Fruit fly (Drosophila melanogaster) whole organism, embryonic: ENCODE data around the gene CG7352.
A peak's percentile ranks its signal among the peaks of the same experiment; 100 is the strongest.

Experiments
- Awh ChIP-seq: fragments of 200-800 bp; sonication (Bioruptor generic); IDR thresholded peaks from 2 replicates; pipeline ENCODE4, ENCODE4 v1.3.6; 2022; ENCODE audit warnings: missing biosample characterization, missing genetic modification characterization
- CG10565 ChIP-seq: fragments of 200-800 bp; sonication (Bioruptor generic); optimal IDR thresholded peaks from 3 replicates; lab custom pipeline; 2016; ENCODE audit warnings: missing biosample characterization, mild to moderate bottlenecking, missing genetic modification characterization
- CG12219 ChIP-seq: fragments of 200-800 bp; sonication (Bioruptor generic); optimal IDR thresholded peaks from 3 replicates; lab custom pipeline; 2018; ENCODE audit warnings: missing biosample characterization, mild to moderate bottlenecking, missing genetic modification characterization
- CG12744 ChIP-seq: fragments of 200-800 bp; sonication (Bioruptor generic); optimal IDR thresholded peaks from 2 replicates; lab custom pipeline; 2016; ENCODE audit warnings: missing biosample characterization, missing genetic modification characterization
- CG12942 ChIP-seq: fragments of 200-800 bp; sonication (Bioruptor generic); optimal IDR thresholded peaks from 3 replicates; lab custom pipeline; 2016; ENCODE audit warnings: missing biosample characterization, missing genetic modification characterization
- CG13123 ChIP-seq: fragments of 200-800 bp; sonication (Bioruptor generic); optimal IDR thresholded peaks from 2 replicates; lab custom pipeline; 2016; ENCODE audit warnings: missing biosample characterization, missing genetic modification characterization
- CG14710 ChIP-seq: fragments of 200-800 bp; sonication (Bioruptor generic); optimal IDR thresholded peaks from 3 replicates; lab custom pipeline; 2019; ENCODE audit warnings: missing biosample characterization, mild to moderate bottlenecking, missing genetic modification characterization, moderate library complexity
- CG16779 ChIP-seq: fragments of 200-800 bp; sonication (Bioruptor generic); IDR thresholded peaks from 2 replicates; pipeline ENCODE4 v1.3.6; 2022; ENCODE audit warnings: missing biosample characterization, missing genetic modification characterization
- CG3065 ChIP-seq: fragments of 200-800 bp; sonication (Bioruptor generic); optimal IDR thresholded peaks from 2 replicates; lab custom pipeline; 2016; ENCODE audit warnings: missing biosample characterization, missing genetic modification characterization
- CG3407 ChIP-seq: fragments of 200-800 bp; sonication (Bioruptor generic); optimal IDR thresholded peaks from 2 replicates; lab custom pipeline; 2018; ENCODE audit warnings: missing biosample characterization, mild to moderate bottlenecking, missing genetic modification characterization
- CG34422 ChIP-seq: fragments of 200-800 bp; sonication (Bioruptor generic); IDR thresholded peaks from 3 replicates; pipeline ENCODE4 v1.3.6; 2022; ENCODE audit warnings: missing biosample characterization, missing genetic modification characterization
- CG3847 ChIP-seq: fragments of 200-800 bp; sonication (Bioruptor generic); IDR thresholded peaks from 2 replicates; pipeline ENCODE4 v1.3.6; 2022; ENCODE audit warnings: missing biosample characterization, missing genetic modification characterization
- CG4404 ChIP-seq: fragments of 200-800 bp; sonication (Bioruptor generic); IDR thresholded peaks from 2 replicates; pipeline ENCODE4 v1.3.6; 2022; ENCODE audit warnings: missing biosample characterization, missing genetic modification characterization
- CG4730 ChIP-seq: fragments of 200-800 bp; sonication (Bioruptor generic); IDR thresholded peaks from 2 replicates; pipeline ENCODE4 v1.3.6; 2022; ENCODE audit warnings: missing biosample characterization, missing genetic modification characterization
- CG6272 ChIP-seq: fragments of 200-800 bp; sonication (Bioruptor generic); IDR thresholded peaks from 2 replicates; pipeline ENCODE4 v1.3.6; 2022; ENCODE audit warnings: missing biosample characterization, missing genetic modification characterization
- CG7556 ChIP-seq: fragments of 200-800 bp; sonication (Bioruptor generic); optimal IDR thresholded peaks from 2 replicates; lab custom pipeline; 2017; ENCODE audit warnings: missing biosample characterization, mild to moderate bottlenecking, missing genetic modification characterization
- CG9215 ChIP-seq: fragments of 200-800 bp; sonication (Bioruptor generic); IDR thresholded peaks from 2 replicates; pipeline ENCODE4 v1.3.6; 2022; ENCODE audit warnings: missing biosample characterization, missing genetic modification characterization
- D ChIP-seq, 2 experiments: fragments of 200-800 bp in 1 of 2; fragments of >200 bp in 1 of 2; sonication (Bioruptor generic) in 1 of 2; optimal IDR thresholded peaks; 2 replicates in 1 of 2; 3 replicates in 1 of 2; lab custom pipeline; 2017; ENCODE audit warnings: mild to moderate bottlenecking in 1 of 2, missing biosample characterization in 1 of 2, missing genetic modification characterization in 1 of 2, missing genetic modification reagents in 1 of 2
- Dref ChIP-seq: fragments of 200-800 bp; sonication (Bioruptor generic); IDR thresholded peaks from 2 replicates; pipeline ENCODE4 v1.3.6; 2022; ENCODE audit warnings: missing biosample characterization, missing genetic modification characterization
- ERR ChIP-seq: fragments of 200-800 bp; sonication (Bioruptor generic); optimal IDR thresholded peaks from 2 replicates; lab custom pipeline; 2016; ENCODE audit warnings: missing biosample characterization, missing genetic modification characterization
- Gsc ChIP-seq: fragments of 200-800 bp; sonication (Bioruptor generic); IDR thresholded peaks from 2 replicates; pipeline ENCODE4 v1.3.6; 2022; ENCODE audit warnings: missing biosample characterization, missing genetic modification characterization
- HLH4C ChIP-seq: fragments of 200-800 bp; sonication (Bioruptor generic); IDR thresholded peaks from 3 replicates; pipeline ENCODE4 v1.3.6; 2022; ENCODE audit warnings: missing biosample characterization, missing genetic modification characterization; ENCODE audit not compliant: partially characterized antibody
- HmgD ChIP-seq: fragments of 200-800 bp; sonication (Bioruptor generic); optimal IDR thresholded peaks from 3 replicates; lab custom pipeline; 2016; ENCODE audit warnings: missing biosample characterization, missing genetic modification characterization
- Hmx ChIP-seq: fragments of 200-800 bp; sonication (Bioruptor generic); optimal IDR thresholded peaks from 2 replicates; lab custom pipeline; 2016; ENCODE audit warnings: missing biosample characterization, missing genetic modification characterization
- NFAT ChIP-seq: fragments of 200-800 bp; sonication (Bioruptor generic); IDR thresholded peaks from 2 replicates; pipeline ENCODE4 v1.3.6; 2022; ENCODE audit warnings: missing biosample characterization, missing genetic modification characterization
- NfI ChIP-seq: fragments of 200-800 bp; sonication (Bioruptor generic); optimal IDR thresholded peaks from 3 replicates; lab custom pipeline; 2018; ENCODE audit warnings: missing biosample characterization, mild to moderate bottlenecking, missing genetic modification characterization, moderate library complexity
- ara ChIP-seq: fragments of 200-800 bp; sonication (Bioruptor generic); IDR thresholded peaks from 2 replicates; pipeline ENCODE4 v1.3.6; 2022; ENCODE audit warnings: missing biosample characterization, missing genetic modification characterization
- bbx ChIP-seq: fragments of 200-800 bp; sonication (Bioruptor generic); IDR thresholded peaks from 2 replicates; pipeline ENCODE4 v1.3.6; 2022; ENCODE audit warnings: missing biosample characterization, missing genetic modification characterization; ENCODE audit not compliant: partially characterized antibody
- bigmax ChIP-seq: fragments of 200-800 bp; sonication (Bioruptor generic); optimal IDR thresholded peaks from 2 replicates; lab custom pipeline; 2018; ENCODE audit warnings: missing biosample characterization, mild to moderate bottlenecking, missing genetic modification characterization
- br ChIP-seq: fragments of >200 bp; optimal IDR thresholded peaks from 2 replicates; lab custom pipeline; 2017
- chif ChIP-seq, 2 experiments: fragments of 200-800 bp; sonication (Bioruptor generic); optimal IDR thresholded peaks; 3 replicates each; lab custom pipeline; 2016; ENCODE audit warnings: missing biosample characterization in 2 of 2, missing genetic modification characterization in 2 of 2
- danr ChIP-seq: fragments of 200-800 bp; sonication (Bioruptor generic); IDR thresholded peaks from 2 replicates; pipeline ENCODE4 v1.3.6; 2022; ENCODE audit warnings: missing biosample characterization, missing genetic modification characterization
- dm ChIP-seq: fragments of 200-800 bp; sonication (Bioruptor generic); optimal IDR thresholded peaks from 3 replicates; lab custom pipeline; 2016; ENCODE audit warnings: missing biosample characterization, missing genetic modification characterization
- dpn ChIP-seq, 2 experiments: fragments of 200-800 bp; sonication (Bioruptor generic); optimal IDR thresholded peaks; 3 replicates each; lab custom pipeline; 2016; ENCODE audit warnings: missing biosample characterization in 2 of 2, missing genetic modification characterization in 2 of 2
- esg ChIP-seq: fragments of 200-800 bp; sonication (Bioruptor generic); conservative IDR thresholded peaks from 2 replicates; pipeline ENCODE4 v1.3.6; 2022; ENCODE audit warnings: missing biosample characterization, missing genetic modification characterization
- fru ChIP-seq: fragments of >200 bp; optimal IDR thresholded peaks from 2 replicates; lab custom pipeline; 2017
- gce ChIP-seq: fragments of 200-800 bp; sonication (Bioruptor generic); IDR thresholded peaks from 3 replicates; pipeline ENCODE4 v1.3.6; 2022; ENCODE audit warnings: missing biosample characterization, missing genetic modification characterization
- grn ChIP-seq: fragments of 200-800 bp; sonication (Bioruptor generic); optimal IDR thresholded peaks from 3 replicates; lab custom pipeline; 2017; ENCODE audit warnings: missing biosample characterization, missing genetic modification characterization
- ham ChIP-seq: fragments of 200-800 bp; sonication (Bioruptor generic); IDR thresholded peaks from 2 replicates; pipeline ENCODE4 v1.3.6; 2022; ENCODE audit warnings: missing biosample characterization, missing genetic modification characterization
- kay ChIP-seq: fragments of 200-800 bp; sonication (Bioruptor generic); optimal IDR thresholded peaks from 2 replicates; lab custom pipeline; 2016; ENCODE audit warnings: missing biosample characterization, missing genetic modification characterization
- kni ChIP-seq: fragments of 200-800 bp; sonication (Bioruptor generic); optimal IDR thresholded peaks from 3 replicates; lab custom pipeline; 2017; ENCODE audit warnings: mild to moderate bottlenecking, missing biosample characterization, missing genetic modification reagents, missing genetic modification characterization
- lilli ChIP-seq: fragments of 200-800 bp; sonication (Bioruptor generic); optimal IDR thresholded peaks from 3 replicates; lab custom pipeline; 2016; ENCODE audit warnings: missing biosample characterization, missing genetic modification characterization
- pan ChIP-seq, 4 experiments: fragments of >200 bp in 3 of 4; fragments of 200-800 bp in 1 of 4; sonication (Bioruptor generic) in 1 of 4; optimal IDR thresholded peaks in 3 of 4; IDR thresholded peaks in 1 of 4; 2 replicates each; pipeline versions ENCODE4 v1.3.6 to Lab custom; 2017 to 2022; ENCODE audit warnings: missing biosample characterization in 2 of 4, missing genetic modification characterization in 2 of 4, mixed read lengths in 1 of 4
- pita ChIP-seq: fragments of 200-800 bp; sonication (Bioruptor generic); optimal IDR thresholded peaks from 2 replicates; lab custom pipeline; 2017; ENCODE audit warnings: missing biosample characterization, mild to moderate bottlenecking, missing genetic modification characterization
- pnt ChIP-seq: fragments of 200-800 bp; sonication (Bioruptor generic); optimal IDR thresholded peaks from 3 replicates; lab custom pipeline; 2016; ENCODE audit warnings: missing biosample characterization, missing genetic modification characterization
- pum ChIP-seq: fragments of 200-800 bp; sonication (Bioruptor generic); optimal IDR thresholded peaks from 2 replicates; lab custom pipeline; 2016; ENCODE audit warnings: missing biosample characterization, missing genetic modification characterization
- run ChIP-seq: fragments of 200-800 bp; sonication (Bioruptor generic); optimal IDR thresholded peaks from 3 replicates; lab custom pipeline; 2018; ENCODE audit warnings: missing biosample characterization, mild to moderate bottlenecking, missing genetic modification characterization
- sd ChIP-seq: fragments of 200-800 bp; sonication (Bioruptor generic); optimal IDR thresholded peaks from 3 replicates; lab custom pipeline; 2018; ENCODE audit warnings: missing biosample characterization, mild to moderate bottlenecking, missing genetic modification characterization, moderate library complexity
- unpg ChIP-seq: fragments of 200-800 bp; sonication (Bioruptor generic); optimal IDR thresholded peaks from 3 replicates; lab custom pipeline; 2018; ENCODE audit warnings: missing biosample characterization, mild to moderate bottlenecking, missing genetic modification characterization, moderate library complexity
- zen ChIP-seq: fragments of 200-800 bp; sonication (Bioruptor generic); optimal IDR thresholded peaks from 3 replicates; lab custom pipeline; 2018; ENCODE audit warnings: missing biosample characterization, mild to moderate bottlenecking, missing genetic modification characterization, moderate library complexity

CG7352 gene

DNA sequence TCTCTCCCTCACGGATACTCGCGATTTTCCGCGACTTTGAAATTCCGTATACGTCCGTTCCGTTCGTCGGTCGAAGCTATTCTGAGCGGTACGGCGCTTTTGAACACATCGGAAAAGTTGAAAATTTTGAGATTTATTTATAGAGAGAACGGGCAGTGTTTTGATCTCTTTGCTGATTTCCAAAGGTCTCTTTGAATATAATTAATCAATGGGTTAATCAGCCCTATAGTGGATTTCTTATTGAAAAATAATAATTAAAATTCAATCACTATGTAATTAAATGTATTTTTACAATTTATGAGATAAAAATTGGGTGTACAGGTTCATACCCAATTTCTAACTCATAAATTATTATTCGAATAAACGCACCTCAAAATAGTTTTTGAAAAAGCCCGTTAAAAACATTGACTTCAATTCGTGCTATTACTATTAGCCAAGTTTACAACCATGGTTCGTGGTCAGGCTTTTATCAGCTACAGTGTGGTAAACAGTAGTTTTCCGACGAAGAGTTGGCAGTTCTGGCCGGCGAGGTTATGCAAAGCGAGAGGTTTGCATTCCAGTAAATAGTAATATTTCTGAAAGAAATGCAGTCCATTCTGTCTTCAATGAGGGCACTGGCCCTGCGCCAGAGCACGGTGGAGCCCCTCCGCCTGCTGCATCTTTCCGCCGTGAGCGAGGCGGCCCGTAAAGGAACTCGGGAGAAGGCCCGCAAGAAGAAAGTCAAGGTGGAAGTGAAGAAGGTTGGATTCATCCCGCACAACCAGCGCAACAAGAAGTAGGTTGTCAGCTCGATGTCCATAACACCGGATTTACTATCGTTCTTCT lies 46.2 kb upstream of the CG7352 start, which contains the start of the genes CG9626 and mRpL1 (continued):
- TF ChIP-seq CG12744 (GFP tag; lab: Kevin White, UChicago) (no peak), kni (no peak), bbx (peak; percentile 47), CG12219 (no peak), HmgD (peak; percentile 43), kay (no peak), CG16779 (no peak), CG34422 (GFP tag; lab: Robert Waterston, UW) (no peak), pan (optimal IDR thresholded peaks at IDR 0.05; lab: Kevin White, UChicago) (no peak), pan (GFP tag; optimal IDR thresholded peaks at IDR 0.05 in 1 of 2, IDR thresholded peaks at IDR 0.05 in 1 of 2) (no peak), CG3847 (GFP tag; lab: Robert Waterston, UW) (peak; percentile 43), CG14710 (tag; lab: Kevin White, UChicago) (peak; percentile 76), br (no peak), dm (GFP tag; lab: Kevin White, UChicago) (peak; percentile 69), CG12942 (GFP tag; lab: Kevin White, UChicago) (no peak), CG10565 (GFP tag; lab: Kevin White, UChicago) (no peak), run (no peak), bigmax (peak; percentile 93), esg (no peak), HLH4C (peak; percentile 15; the same call in 1 of the 3 replicates), danr (GFP tag; lab: Robert Waterston, UW) (no peak), Awh (GFP tag; lab: Robert Waterston, UW) (no peak), dpn (GFP tag; optimal IDR thresholded peaks at IDR 0.05; lab: Kevin White, UChicago) (peak in 1 of 2 experiments; percentile 43), chif (GFP tag; optimal IDR thresholded peaks at IDR 0.05; lab: Kevin White, UChicago) (peak in 1 of 2 experiments; percentile 29), NFAT (peak; percentile 46; the same call in 1 of the 2 replicates), grn (GFP tag; lab: Kevin White, UChicago) (no peak), D (optimal IDR thresholded peaks at IDR 0.05; lab: Kevin White, UChicago) (no peak), D (GFP tag; optimal IDR thresholded peaks at IDR 0.05; lab: Kevin White, UChicago) (no peak), CG7556 (GFP tag; lab: Kevin White, UChicago) (no peak), Dref (GFP tag; lab: Robert Waterston, UW) (peak; percentile 42), lilli (GFP tag; lab: Kevin White, UChicago) (no peak), zen (tag; lab: Kevin White, UChicago) (peak; percentile 63), ERR (peak; percentile 16), pita (GFP tag; lab: Kevin White, UChicago) (peak; percentile 94), pnt (GFP tag; lab: Kevin White, UChicago) (no peak), ara (GFP tag; lab: Robert Waterston, UW) (no peak), gce (GFP tag; lab: Robert Waterston, UW) (no peak), Hmx (GFP tag; lab: Kevin White, UChicago) (no peak), CG9215 (GFP tag; lab: Robert Waterston, UW) (no peak), CG4730 (GFP tag; lab: Robert Waterston, UW) (no peak), unpg (GFP tag; lab: Kevin White, UChicago) (no peak), ham (GFP tag; lab: Robert Waterston, UW) (no peak), fru (lab: Kevin White, UChicago) (no peak), Gsc (GFP tag; lab: Robert Waterston, UW) (no peak), CG6272 (GFP tag; lab: Robert Waterston, UW) (no peak), sd (tag; lab: Kevin White, UChicago) (peak; percentile 87), CG3065 (GFP tag; lab: Kevin White, UChicago) (peak; percentile 6), pum (GFP tag; lab: Kevin White, UChicago) (peak; percentile 1), NfI (no peak), CG13123 (GFP tag; lab: Kevin White, UChicago) (no peak), CG3407 (GFP tag; lab: Kevin White, UChicago) (no peak), CG4404 (GFP tag; lab: Robert Waterston, UW) (no peak)
